Worm (Caenorhabditis elegans) whole organism, L4 larva: ENCODE measurements around the gene C05B5.1.

Experiments
- ama-1 ChIP-seq: fragments of 150-350 bp; optimal IDR thresholded peaks from 2 replicates; lab custom pipeline; 2014; ENCODE audit warnings: inconsistent platforms, mixed read lengths
- jun-1 ChIP-seq: fragments of 150-350 bp; optimal IDR thresholded peaks from 2 replicates; lab custom pipeline; 2014; ENCODE audit warnings: missing biosample characterization, missing genetic modification reagents, missing genetic modification characterization
- nhr-6 ChIP-seq: fragments of 150-350 bp; optimal IDR thresholded peaks from 2 replicates; lab custom pipeline; 2014; ENCODE audit warnings: missing biosample characterization, missing genetic modification characterization
- skn-1 ChIP-seq: fragments of 150-350 bp; optimal IDR thresholded peaks from 2 replicates; lab custom pipeline; 2014; ENCODE audit warnings: missing biosample characterization, missing genetic modification characterization

- TF ChIP-seq nhr-6 (tag; lab: Kevin White, UChicago), result no peak
- TF ChIP-seq skn-1, result no peak
- no peak for TF ChIP-seq ama-1
- TF ChIP-seq jun-1 (tag; lab: Kevin White, UChicago), result no peak
These were observed 21.9 kb upstream of the C05B5.1 start, which contains the start of gene fbxa-155 for ce11 chrIII:10010117-10010516.
